Fruit fly (Drosophila melanogaster): ENCODE measurements around the gene odd.
A peak's percentile ranks its signal among the peaks of the same experiment; 100 is the strongest.

The odd gene

DNA sequence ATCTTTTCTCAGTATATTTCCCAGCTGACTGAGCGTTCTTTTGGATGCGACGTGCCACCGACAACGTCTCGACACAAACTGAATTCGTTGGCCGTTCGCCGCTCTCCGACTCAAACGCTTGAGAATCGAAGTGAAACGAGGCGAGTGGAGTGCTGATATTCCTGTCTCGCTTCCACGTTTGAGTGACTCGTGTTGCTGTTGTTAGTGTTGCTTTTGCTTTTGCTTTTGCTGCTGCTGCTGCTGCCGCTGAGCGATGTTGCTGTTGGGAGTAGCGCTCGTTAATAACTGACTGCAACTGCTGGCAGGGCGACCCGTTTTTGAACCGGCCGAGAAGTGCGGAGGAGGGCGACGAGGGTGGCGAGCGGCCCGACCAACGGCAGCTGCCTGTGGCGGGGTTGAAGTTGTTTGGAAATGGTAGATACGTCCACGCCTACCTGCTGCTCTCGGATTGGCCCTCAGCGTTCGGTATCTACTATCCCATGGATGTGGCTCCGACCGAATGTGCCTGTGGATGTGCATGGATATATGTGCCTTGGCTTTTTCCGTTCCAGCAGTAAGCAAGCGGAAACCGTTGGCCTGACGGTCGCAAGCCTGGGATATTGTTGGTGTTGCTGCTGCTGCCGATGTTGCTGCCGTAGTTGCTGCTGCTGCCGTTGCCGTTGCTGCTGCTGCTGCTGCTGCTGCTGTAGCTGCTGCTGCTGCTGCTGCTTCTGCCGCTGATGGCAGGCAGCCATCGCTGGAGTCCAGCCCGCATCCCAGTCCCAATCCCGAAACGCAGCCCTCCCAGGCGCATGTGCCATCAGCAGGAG lies at the start of gene odd:
Gene odd (minus strand): TSS at position 295 of the 809 bp plus-strand sequence.
- TF ChIP-seq CG8632 (GFP tag; optimal IDR thresholded peaks at IDR 0.05) (no peak), CG8319 (GFP tag; optimal IDR thresholded peaks at IDR 0.05) (no peak), Hr38 (GFP tag; optimal IDR thresholded peaks at IDR 0.05) (no peak), dsx (GFP tag; optimal IDR thresholded peaks at IDR 0.05; ENCODE audit: poor library complexity, severe bottlenecking) (peak; percentile 27), achi (GFP tag; optimal IDR thresholded peaks at IDR 0.05) (no peak), CG1621 (tag; optimal IDR thresholded peaks at IDR 0.05) (peak; percentile 12), Eip78C (GFP tag) (peak; percentile 11), vri (GFP tag; optimal IDR thresholded peaks at IDR 0.05) (no peak), CG10669 (GFP tag; optimal IDR thresholded peaks at IDR 0.05) (no peak), fkh (GFP tag; optimal IDR thresholded peaks at IDR 0.05) (no peak), eg (GFP tag; IDR thresholded peaks at IDR 0.05) (0 out of 3 replicates have a peak, but pooled peaks have one; percentile 37), CG4318 (GFP tag; optimal IDR thresholded peaks at IDR 0.05) (no peak), CG3919 (GFP tag; optimal IDR thresholded peaks at IDR 0.05) (peak; percentile 19), pdm3 (GFP tag; optimal IDR thresholded peaks at IDR 0.05) (no peak), CG34406 (GFP tag; optimal IDR thresholded peaks at IDR 0.05) (no peak), salr (GFP tag; optimal IDR thresholded peaks at IDR 0.05) (no peak), dac (GFP tag; optimal IDR thresholded peaks at IDR 0.05) (no peak), CG6163 (GFP tag; IDR thresholded peaks at IDR 0.05) (peak; percentile 28; the same call in 1 of the 3 replicates), CG8119 (GFP tag; IDR thresholded peaks at IDR 0.05) (no peak), CG6854 (GFP tag; optimal IDR thresholded peaks at IDR 0.05) (peak; percentile 7)

DNA sequence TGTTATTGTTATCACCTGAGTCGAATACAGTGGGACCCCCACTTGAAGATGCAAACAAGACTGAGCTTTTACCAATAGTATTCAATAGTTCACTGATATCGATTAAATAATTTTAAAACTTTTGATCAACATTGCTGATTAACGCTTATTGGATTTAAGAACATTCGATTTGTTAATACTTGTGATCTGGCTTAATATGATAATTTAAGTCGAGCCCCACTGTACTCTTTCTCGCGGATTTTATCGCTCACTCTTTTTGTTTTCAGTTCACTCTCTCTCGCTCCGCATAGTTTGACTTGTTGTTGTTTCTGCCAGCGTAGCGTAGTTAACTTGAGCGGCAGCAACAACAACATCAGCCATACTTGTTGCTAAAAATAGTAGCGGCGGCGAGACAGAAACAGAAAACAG lies 49.1 kb upstream of the odd start:
- TF ChIP-seq CG6854 (GFP tag; optimal IDR thresholded peaks at IDR 0.05) (peak; percentile 99), Lpt (GFP tag; optimal IDR thresholded peaks at IDR 0.05) (peak; percentile 98), fd59A (GFP tag; optimal IDR thresholded peaks at IDR 0.05) (peak; percentile 97), Ets21C (GFP tag; optimal IDR thresholded peaks at IDR 0.05) (peak; percentile 98), Eip78C (GFP tag) (peak; percentile 100), esn (GFP tag; optimal IDR thresholded peaks at IDR 0.05) (peak; percentile 99), CG32006 (GFP tag; optimal IDR thresholded peaks at IDR 0.05) (peak; percentile 99), Eip75B (GFP tag; optimal IDR thresholded peaks at IDR 0.05) (peak; percentile 99), Sox15 (GFP tag; optimal IDR thresholded peaks at IDR 0.05) (peak; percentile 98), net (GFP tag; optimal IDR thresholded peaks at IDR 0.05) (peak; percentile 99), Blimp-1 (GFP tag; optimal IDR thresholded peaks at IDR 0.05) (peak; percentile 94), vri (GFP tag; optimal IDR thresholded peaks at IDR 0.05) (peak; percentile 99), Sox14 (GFP tag; optimal IDR thresholded peaks at IDR 0.05) (peak; percentile 99), CG8119 (GFP tag; IDR thresholded peaks at IDR 0.05) (peak; percentile 99), Eip93F (GFP tag; optimal IDR thresholded peaks at IDR 0.05) (peak; percentile 98), salr (GFP tag; optimal IDR thresholded peaks at IDR 0.05) (peak; percentile 97 to 98), CG6276 (GFP tag; optimal IDR thresholded peaks at IDR 0.05) (peak; percentile 99), CG3032 (tag; optimal IDR thresholded peaks at IDR 0.05) (peak; percentile 98), CG15336 (GFP tag; IDR thresholded peaks at IDR 0.05) (peak; percentile 100), fkh (GFP tag; optimal IDR thresholded peaks at IDR 0.05) (peak; percentile 91), cyc (GFP tag; optimal IDR thresholded peaks at IDR 0.05) (peak; percentile 99), Smox (GFP tag; optimal IDR thresholded peaks at IDR 0.05) (peak; percentile 99), CG9139 (GFP tag; optimal IDR thresholded peaks at IDR 0.05) (peak; percentile 98), CG10669 (GFP tag; optimal IDR thresholded peaks at IDR 0.05) (peak; percentile 99), dsx (GFP tag; optimal IDR thresholded peaks at IDR 0.05; ENCODE audit: poor library complexity, severe bottlenecking) (peak; percentile 97), CG16779 (tag; optimal IDR thresholded peaks at IDR 0.05) (peak; percentile 98), Ets96B (tag; optimal IDR thresholded peaks at IDR 0.05) (peak; percentile 98), svp (GFP tag) (peak; percentile 100), CG8319 (GFP tag; optimal IDR thresholded peaks at IDR 0.05) (peak; percentile 98), eg (GFP tag; IDR thresholded peaks at IDR 0.05) (peak; percentile 99), CG11902 (GFP tag; optimal IDR thresholded peaks at IDR 0.05) (peak; percentile 98), CG34406 (GFP tag; optimal IDR thresholded peaks at IDR 0.05) (peak; percentile 99), CG7368 (GFP tag; optimal IDR thresholded peaks at IDR 0.05) (peak; percentile 99), Hr4 (GFP tag; optimal IDR thresholded peaks at IDR 0.05) (peak; percentile 99), ss (GFP tag; optimal IDR thresholded peaks at IDR 0.05) (peak; percentile 97 to 98), achi (GFP tag; optimal IDR thresholded peaks at IDR 0.05) (peak; percentile 98), Hr39 (GFP tag; optimal IDR thresholded peaks at IDR 0.05) (peak; percentile 99), CG8632 (GFP tag; optimal IDR thresholded peaks at IDR 0.05) (peak; percentile 99), topi (GFP tag; optimal IDR thresholded peaks at IDR 0.05) (peak; percentile 99)
